Fruit fly (Drosophila melanogaster) whole organism, adult: Measurements from ENCODE around the gene ksr.

ENCODE experiments used
- CG11617 ChIP-seq: fragments of 200-800 bp; sonication (Bioruptor generic); optimal IDR thresholded peaks from 2 replicates; lab custom pipeline; 2017; ENCODE audit warnings: mild to moderate bottlenecking, missing biosample characterization, missing genetic modification reagents, missing genetic modification characterization
- CG14711 ChIP-seq: fragments of 200-800 bp; sonication (Bioruptor generic); optimal IDR thresholded peaks from 2 replicates; lab custom pipeline; 2018; ENCODE audit warnings: missing biosample characterization, mild to moderate bottlenecking, missing genetic modification characterization, moderate library complexity
- tj ChIP-seq: fragments of 200-800 bp; sonication (Bioruptor generic); optimal IDR thresholded peaks from 3 replicates; lab custom pipeline; 2017; ENCODE audit warnings: missing biosample characterization, mild to moderate bottlenecking, missing genetic modification characterization, moderate library complexity

dm6 chr3R:5482790-5483189 lies 916 bp downstream of the ksr start:
- TF ChIP-seq tj (GFP tag; lab: Kevin White, UChicago) (no peak), CG11617 (GFP tag; lab: Kevin White, UChicago) (no peak), CG14711 (tag; lab: Kevin White, UChicago) (no peak)
